Fruit fly (Drosophila melanogaster) whole organism, adult: Measurements from ENCODE around the gene Csk.

Source experiments
- CG14711 ChIP-seq: fragments of 200-800 bp; sonication (Bioruptor generic); optimal IDR thresholded peaks from 2 replicates; lab custom pipeline; 2018; ENCODE audit warnings: missing biosample characterization, mild to moderate bottlenecking, missing genetic modification characterization, moderate library complexity
- Hr96 ChIP-seq: fragments of 200-800 bp; sonication (Bioruptor generic); optimal IDR thresholded peaks from 2 replicates; lab custom pipeline; 2016; ENCODE audit warnings: missing biosample characterization, missing genetic modification characterization
- kay ChIP-seq: fragments of 200-800 bp; sonication (Bioruptor generic); peaks from one replicate; lab custom pipeline; 2016; ENCODE audit warnings: missing biosample characterization, missing genetic modification characterization, borderline replicate concordance
- tj ChIP-seq: fragments of 200-800 bp; sonication (Bioruptor generic); optimal IDR thresholded peaks from 3 replicates; lab custom pipeline; 2017; ENCODE audit warnings: missing biosample characterization, mild to moderate bottlenecking, missing genetic modification characterization, moderate library complexity

DNA sequence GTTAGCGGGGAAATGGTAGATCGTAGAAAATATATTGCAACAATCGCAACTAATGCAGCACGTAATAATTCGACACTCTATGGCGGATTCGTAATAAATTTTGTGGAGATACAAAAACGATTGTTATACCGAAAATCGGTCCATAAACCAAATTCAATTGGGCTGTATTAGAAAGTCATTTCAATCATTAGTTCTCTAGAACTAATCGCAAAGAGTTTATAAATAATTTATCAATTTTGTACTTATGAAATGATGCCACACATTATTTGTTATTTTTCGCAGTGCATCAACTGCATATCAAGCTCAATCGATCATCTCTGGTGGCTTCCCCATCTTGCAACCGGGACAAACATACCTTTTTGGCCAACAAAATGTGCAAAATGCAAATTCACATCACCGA lies 38.0 kb downstream of the Csk start:
- TF ChIP-seq CG14711 (tag; lab: Kevin White, UChicago) (no peak), kay (GFP tag; lab: Kevin White, UChicago) (no peak), Hr96 (GFP tag; lab: Kevin White, UChicago) (no peak), tj (GFP tag; lab: Kevin White, UChicago) (no peak)
